Fruit fly (Drosophila melanogaster): ENCODE data around the gene dpr6.

Gene dpr6

DNA sequence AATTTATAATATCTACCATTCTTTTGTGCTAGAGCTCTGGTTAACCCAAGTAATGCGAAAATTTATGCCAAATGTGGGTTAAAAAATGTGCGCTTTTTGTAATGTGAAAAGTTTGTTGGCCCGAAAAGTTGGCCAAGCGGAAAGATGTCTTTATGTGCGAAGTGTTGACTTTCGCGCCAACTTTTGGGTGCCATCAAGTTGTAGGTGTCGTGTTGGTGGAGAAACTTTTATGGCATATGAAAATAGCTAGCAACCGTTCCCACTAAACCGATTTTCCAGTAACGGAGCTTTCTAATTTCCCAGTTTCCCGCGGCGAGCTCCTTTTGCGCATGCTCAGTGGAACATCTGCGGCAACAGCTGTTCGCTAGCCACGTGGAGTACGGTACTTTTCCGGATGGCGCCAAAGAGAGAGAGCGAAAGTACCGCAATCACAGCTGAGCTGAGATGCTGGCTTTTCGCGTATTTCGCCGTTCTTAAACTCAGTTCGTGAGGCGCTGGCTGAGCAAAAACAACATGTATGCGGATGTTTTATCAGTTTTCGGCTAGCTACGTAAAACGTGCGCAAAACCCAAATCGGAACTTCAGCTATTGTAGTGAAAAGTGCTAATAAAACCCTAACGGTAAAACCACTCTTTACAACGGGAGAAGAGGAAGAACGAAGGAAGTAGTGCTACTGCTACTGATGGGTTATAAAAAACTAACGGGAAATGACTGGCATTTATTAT, at the start of gene dpr6:
TSS of gene dpr6 (plus strand) at position 480 of the 725 bp plus-strand sequence.
- TF ChIP-seq Myc (optimal IDR thresholded peaks at IDR 0.05) (no peak), Sin3A (optimal IDR thresholded peaks at IDR 0.05) (no peak), insv (optimal IDR thresholded peaks at IDR 0.05) (no peak), h (optimal IDR thresholded peaks at IDR 0.05) (no peak), ttk (optimal IDR thresholded peaks at IDR 0.05) (no peak), psq (optimal IDR thresholded peaks at IDR 0.05) (no peak)

DNA sequence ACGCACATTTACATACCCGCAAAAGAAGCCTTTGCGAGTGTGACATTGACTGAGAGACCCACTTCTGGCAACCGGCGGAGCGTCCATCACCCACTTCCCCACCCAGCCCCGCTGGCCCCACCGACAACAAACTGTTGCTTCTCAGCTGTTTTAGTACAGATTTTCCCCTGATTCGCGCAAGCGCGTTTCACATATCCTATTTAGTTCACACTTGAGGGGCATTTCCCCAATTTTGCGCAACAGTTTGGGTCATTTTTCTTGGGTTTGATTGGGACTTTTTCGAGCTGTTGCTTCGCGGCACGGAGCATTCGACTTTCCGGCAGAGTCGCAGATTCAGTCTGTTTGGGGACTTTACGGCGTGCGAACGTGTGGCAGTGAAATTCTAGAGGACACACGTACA, 47.3 kb upstream of the dpr6 start:
- TF ChIP-seq psq (optimal IDR thresholded peaks at IDR 0.05): no peak
- no peak for TF ChIP-seq h (optimal IDR thresholded peaks at IDR 0.05)
- no peak for TF ChIP-seq Myc (optimal IDR thresholded peaks at IDR 0.05)
- no peak for TF ChIP-seq insv (optimal IDR thresholded peaks at IDR 0.05)
- TF ChIP-seq Sin3A (optimal IDR thresholded peaks at IDR 0.05): no peak
- TF ChIP-seq ttk (optimal IDR thresholded peaks at IDR 0.05): no peak

DNA sequence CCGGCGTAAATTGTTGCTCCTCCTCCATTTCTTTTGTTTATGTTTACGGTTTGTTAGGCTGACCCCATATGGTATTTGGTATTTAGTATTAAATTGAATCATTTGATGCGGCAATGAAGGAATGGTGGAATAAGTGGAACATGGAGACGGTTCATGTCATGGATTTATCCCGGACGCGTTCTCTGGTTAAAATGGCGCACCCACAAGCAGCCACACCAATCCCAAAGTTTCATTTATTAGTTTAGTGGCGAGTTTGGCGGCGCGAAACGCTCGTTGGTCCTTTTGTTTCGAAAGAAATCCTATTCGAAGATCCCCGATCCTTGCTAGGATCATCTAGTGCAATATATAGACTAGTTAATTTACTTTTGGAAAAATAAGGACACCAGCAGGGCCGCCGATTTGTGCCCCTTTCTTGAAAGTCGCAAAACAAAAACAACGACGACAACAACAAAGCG, 6.2 kb upstream of the dpr6 start, which contains the start of the genes CG6685 and Dronc:
TSS of gene CG6685 (minus strand) at position 51 of the 455 bp plus-strand sequence.
TSS of gene Dronc (plus strand) at position 213 of the 455 bp plus-strand sequence.
- TF ChIP-seq psq (optimal IDR thresholded peaks at IDR 0.05) (no peak), Myc (optimal IDR thresholded peaks at IDR 0.05) (no peak), insv (optimal IDR thresholded peaks at IDR 0.05) (no peak), h (optimal IDR thresholded peaks at IDR 0.05) (no peak), Sin3A (optimal IDR thresholded peaks at IDR 0.05) (no peak), ttk (optimal IDR thresholded peaks at IDR 0.05) (no peak)

DNA sequence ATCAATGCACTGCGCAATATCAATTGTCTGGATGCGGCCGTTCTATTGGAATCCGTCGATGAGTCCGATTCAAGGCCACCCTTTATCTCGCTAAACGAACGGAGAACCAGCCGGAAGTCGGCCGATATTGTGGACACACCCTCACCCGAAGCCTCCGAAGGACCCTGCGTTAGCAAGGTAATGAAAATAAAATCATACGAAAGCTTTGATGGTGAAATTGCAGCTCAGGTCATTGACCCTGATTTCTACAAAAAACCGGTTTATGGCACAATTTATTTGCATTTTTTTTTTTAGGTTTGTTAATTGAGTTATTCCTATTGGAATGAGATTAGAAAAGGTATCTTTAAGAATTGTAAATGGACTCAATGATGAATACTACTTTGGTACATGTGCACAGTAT, 5.3 kb upstream of the dpr6 start:
- no peak for TF ChIP-seq ttk (optimal IDR thresholded peaks at IDR 0.05)
- TF ChIP-seq insv (optimal IDR thresholded peaks at IDR 0.05): no peak
- TF ChIP-seq Myc (optimal IDR thresholded peaks at IDR 0.05): no peak
- no peak for TF ChIP-seq Sin3A (optimal IDR thresholded peaks at IDR 0.05)
- TF ChIP-seq psq (optimal IDR thresholded peaks at IDR 0.05): no peak
- TF ChIP-seq h (optimal IDR thresholded peaks at IDR 0.05): no peak

DNA sequence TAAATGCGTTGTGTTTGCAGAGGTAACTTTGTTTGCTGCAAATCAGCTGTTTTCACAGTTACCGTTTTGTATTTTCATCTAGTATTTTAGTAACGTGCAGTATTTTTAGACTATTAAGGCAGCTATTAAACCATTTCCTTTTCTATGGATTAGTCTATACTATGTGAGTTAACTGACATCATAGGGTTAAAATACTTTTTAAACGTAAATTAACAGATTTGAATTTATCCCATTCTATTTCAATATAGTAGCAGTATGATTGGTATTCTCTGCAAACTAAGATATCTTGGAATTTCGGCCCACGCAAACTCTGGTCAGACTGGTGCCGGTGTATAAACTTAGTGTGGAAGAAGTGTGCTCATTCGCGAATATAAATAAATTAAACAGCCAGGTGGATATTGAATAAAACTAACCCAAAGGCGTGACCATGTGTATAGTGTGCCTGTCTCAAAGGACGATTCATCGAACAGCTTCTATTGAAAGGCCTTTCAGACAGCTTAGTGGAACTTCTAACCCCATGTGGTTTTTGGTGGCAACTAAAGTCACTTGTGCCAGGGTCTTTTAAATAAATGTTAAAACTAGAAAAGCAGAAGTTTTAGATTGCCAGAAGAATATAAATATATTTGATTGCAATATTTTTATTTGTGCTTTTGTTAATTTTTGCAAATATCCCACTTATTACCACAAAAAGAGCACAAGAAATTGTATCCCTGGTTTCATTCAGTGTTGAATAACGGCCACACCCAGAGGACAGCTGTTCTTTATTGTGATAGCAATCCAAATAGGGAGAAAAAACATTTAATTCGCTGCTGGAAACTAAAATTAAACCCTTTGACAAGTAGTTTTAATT, 2.2 kb upstream of the dpr6 start, which contains the start of the genes CG6674, CG42455 and vnc:
TSS of gene CG6674 (minus strand) at position 48 of the 850 bp plus-strand sequence.
TSS of gene CG42455 (plus strand) at position 306 of the 850 bp plus-strand sequence.
TSS of gene vnc (plus strand) at position 306 of the 850 bp plus-strand sequence.
- no peak for TF ChIP-seq Myc (optimal IDR thresholded peaks at IDR 0.05)

DNA sequence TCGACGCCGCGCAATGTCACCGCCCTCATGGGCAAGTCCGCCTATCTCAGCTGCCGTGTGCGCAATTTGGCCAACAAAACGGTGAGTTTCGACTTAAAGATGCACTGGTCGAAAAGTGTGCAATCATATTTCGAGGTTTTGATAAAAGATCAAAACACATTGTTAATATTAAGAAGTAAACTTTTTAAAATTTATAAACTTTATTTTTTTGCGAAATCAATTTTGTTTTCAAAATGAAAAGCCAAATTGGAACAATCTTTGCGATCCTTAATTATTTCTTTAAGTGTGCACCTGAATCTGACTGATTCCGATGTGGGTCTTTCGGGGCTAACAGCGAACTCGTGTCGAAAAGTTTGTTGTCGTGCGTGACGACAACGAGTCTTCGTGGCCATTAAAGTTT, 58.9 kb downstream of the dpr6 start:
- TF ChIP-seq h (optimal IDR thresholded peaks at IDR 0.05) (no peak), psq (optimal IDR thresholded peaks at IDR 0.05) (no peak), insv (optimal IDR thresholded peaks at IDR 0.05) (no peak), ttk (optimal IDR thresholded peaks at IDR 0.05) (no peak), Myc (optimal IDR thresholded peaks at IDR 0.05) (no peak), Sin3A (optimal IDR thresholded peaks at IDR 0.05) (no peak)

DNA sequence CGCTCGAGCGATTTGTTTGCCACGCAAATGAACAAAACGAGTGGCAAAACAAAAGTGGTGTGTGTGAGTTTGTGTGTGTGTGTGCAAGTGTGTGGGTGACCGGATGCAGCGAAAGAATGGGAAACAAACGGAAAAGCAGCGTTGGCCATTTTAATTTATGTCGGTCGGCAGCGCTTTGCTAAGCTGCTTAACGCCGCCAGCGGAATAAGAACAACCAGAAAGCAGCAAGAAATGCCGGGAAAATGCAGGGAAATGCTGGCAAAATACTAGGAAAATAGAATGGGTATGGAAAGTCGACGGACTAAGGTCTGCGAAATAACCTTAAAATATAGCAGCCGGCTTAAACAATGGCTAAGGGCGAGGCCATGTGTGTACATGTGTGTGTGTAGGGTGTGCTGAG, 78.1 kb downstream of the dpr6 start:
- TF ChIP-seq Myc (optimal IDR thresholded peaks at IDR 0.05) (no peak), insv (optimal IDR thresholded peaks at IDR 0.05) (no peak)

DNA sequence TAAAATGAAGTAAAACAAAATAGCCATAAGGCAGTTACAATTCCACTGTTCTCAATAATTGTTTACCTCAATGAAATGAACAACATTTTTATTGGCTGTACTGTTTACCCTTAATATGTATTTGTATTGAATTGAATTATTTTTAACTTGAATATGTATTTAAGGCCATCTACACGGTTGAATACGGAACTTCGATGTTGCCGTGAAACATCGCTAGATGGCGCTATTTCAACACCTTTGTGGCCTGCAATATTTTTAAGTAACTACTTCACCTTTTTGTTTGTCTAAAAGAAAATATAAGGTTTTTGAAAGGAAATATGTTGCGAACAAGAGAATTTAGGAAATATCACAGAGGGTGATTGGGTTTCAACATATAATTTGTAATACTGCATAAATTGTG, 104.1 kb downstream of the dpr6 start:
- TF ChIP-seq insv (optimal IDR thresholded peaks at IDR 0.05): no peak
- TF ChIP-seq h (optimal IDR thresholded peaks at IDR 0.05): no peak
- TF ChIP-seq psq (optimal IDR thresholded peaks at IDR 0.05): no peak
- TF ChIP-seq Sin3A (optimal IDR thresholded peaks at IDR 0.05): no peak
- TF ChIP-seq Myc (optimal IDR thresholded peaks at IDR 0.05): no peak
- no peak for TF ChIP-seq ttk (optimal IDR thresholded peaks at IDR 0.05)

DNA sequence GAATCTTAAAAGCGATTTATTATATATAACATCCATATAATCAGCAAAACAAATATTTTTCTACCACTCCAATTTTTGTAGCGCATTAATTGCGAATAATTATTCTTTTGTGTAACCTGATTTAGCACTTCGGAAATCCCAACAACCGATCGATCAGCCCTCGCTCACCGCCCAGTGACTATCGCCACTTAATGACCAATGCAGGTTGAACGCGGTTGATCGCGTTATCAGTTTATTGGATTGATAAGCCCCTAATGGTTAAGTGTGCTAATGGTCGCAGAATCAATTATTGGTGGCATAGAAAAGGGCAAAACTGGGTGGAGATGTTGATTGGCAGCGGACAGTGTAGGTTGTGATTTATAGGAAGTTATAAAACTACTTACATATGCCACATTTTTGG, 114.0 kb downstream of the dpr6 start:
- TF ChIP-seq Myc (optimal IDR thresholded peaks at IDR 0.05): no peak
- no peak for TF ChIP-seq h (optimal IDR thresholded peaks at IDR 0.05)
- TF ChIP-seq ttk (optimal IDR thresholded peaks at IDR 0.05): no peak

DNA sequence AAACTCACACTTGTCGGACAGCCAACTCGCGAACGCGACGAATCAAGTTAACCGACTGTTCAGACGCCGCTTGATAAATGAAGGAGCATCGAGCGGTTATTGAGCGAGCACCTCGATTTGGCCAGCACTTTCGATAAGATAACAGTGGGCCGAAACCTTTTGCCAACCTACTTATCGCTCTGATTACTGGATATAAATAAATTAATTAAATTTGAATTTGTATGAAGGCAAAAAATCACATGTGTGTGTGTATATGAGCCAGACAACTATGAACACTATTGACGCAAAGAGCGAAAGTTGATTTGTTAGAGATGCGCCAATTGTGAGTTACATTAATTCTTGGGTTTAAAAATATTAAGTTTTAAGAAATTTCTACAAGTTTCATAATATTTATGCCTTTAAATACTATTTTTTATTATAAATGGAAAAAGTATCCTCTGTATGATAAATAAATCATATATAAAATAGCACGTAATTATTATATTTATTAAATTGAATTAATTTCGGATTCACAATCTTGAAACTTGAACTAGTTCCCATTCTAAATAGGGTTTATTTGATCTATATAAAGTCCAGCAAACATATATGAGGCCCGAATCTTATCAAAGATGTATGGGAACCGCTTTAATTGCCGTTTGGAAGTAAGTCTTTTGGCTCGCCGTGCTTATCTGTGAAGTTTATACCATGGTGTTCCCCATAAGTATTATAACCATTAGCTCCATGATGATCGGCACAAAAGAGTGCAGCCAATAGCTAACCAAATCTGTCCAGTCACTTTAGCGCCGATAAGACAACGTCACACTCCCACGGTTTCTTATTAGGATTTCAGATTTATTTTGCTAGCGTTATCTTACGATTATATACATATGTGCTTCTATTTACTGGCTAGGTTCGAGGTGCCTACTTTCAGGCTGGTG, 115.2 kb downstream of the dpr6 start, which contains the start of gene CG14160:
TSS of gene CG14160 (minus strand) at position 51 of the 917 bp plus-strand sequence.
- TF ChIP-seq psq (optimal IDR thresholded peaks at IDR 0.05): no peak
- TF ChIP-seq ttk (optimal IDR thresholded peaks at IDR 0.05): no peak
- TF ChIP-seq Sin3A (optimal IDR thresholded peaks at IDR 0.05): no peak
- no peak for TF ChIP-seq Myc (optimal IDR thresholded peaks at IDR 0.05)
- TF ChIP-seq insv (optimal IDR thresholded peaks at IDR 0.05): no peak

DNA sequence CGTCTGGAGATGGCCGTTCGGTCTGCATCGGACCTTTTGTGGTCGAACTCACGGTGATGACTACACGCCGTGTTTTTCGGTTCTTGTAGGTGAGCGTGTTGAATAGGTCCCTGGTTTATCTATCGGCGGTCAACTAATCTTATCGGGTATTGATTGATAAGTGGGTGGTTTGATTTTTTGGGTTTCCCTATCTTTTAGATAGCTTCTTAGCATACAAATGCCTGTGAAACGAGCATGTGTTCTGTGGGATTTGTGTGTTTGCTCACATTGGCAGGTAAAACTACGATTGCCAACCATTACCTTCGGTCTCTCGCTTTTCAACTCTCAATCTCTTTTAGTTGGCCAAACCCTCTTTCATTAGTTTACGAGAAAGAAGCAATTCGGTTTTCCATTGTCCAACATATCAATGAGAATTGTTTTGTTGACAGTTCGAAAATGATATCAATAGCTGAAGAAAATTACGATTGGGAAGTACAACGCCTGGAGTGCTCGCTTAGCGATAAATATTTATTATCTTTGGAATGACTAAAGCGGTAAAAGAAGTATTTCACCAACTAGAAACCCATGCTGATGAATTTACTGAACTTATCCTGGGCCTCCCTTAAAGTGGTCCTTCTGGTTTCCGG, 117.9 kb downstream of the dpr6 start, which contains the start of gene CG32053:
TSS of gene CG32053 (minus strand) at position 69 of the 626 bp plus-strand sequence.
- no peak for TF ChIP-seq ttk (optimal IDR thresholded peaks at IDR 0.05)
- TF ChIP-seq Myc (optimal IDR thresholded peaks at IDR 0.05): no peak
- TF ChIP-seq h (optimal IDR thresholded peaks at IDR 0.05): no peak
- no peak for TF ChIP-seq Sin3A (optimal IDR thresholded peaks at IDR 0.05)

Measured in Kc167 (cell line).